Fruit fly (Drosophila melanogaster): Measurements from ENCODE around the gene Tpc1.

Gene Tpc1

DNA sequence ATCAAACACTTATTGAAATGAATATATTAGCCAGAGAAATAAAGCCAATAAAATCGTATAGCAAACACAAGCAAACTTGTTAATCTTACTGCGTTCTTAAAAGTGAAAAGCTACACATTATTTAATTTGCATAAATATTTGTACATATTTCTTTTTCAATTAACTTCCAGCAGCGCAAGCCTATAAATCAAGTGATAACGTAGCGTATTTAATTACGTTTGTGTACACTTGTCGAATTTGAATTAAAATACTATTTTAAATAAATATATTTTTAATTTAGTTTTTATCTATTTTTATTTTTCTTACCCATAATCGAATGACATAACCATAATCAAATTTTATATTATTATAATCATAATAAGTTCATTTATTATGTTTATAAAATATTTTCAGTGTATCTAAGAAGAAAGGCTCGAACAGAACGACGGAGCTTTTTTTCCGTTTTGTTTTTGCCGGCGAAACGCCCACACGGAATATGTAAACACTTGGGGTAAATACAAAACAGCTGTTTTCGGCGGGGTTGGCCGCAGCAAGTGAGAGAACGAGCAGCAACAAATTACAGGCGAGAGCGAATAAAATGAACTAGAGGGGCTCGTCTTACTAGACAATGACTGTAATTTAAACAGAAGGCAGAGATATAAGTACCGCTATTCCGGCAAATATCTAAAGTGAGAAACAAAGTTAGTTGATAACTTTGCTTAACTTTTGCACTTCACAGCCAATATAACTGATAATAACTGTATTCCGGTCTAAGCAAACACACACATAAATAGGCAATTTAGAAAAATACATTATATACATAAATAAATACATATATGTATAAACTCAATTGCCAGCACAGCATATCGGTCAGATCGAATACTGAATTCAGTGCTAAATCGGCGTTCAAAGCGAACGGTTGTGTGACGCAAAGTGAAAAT, 6.2 kb downstream of the Tpc1 start, which contains the start of gene Sodh2 (continued):
- TF ChIP-seq zfh1 (GFP tag; IDR thresholded peaks at IDR 0.05) (peak; percentile 81), CG10431 (GFP tag; optimal IDR thresholded peaks at IDR 0.05) (peak; percentile 42), jigr1 (GFP tag; IDR thresholded peaks at IDR 0.05) (no peak), Xrp1 (GFP tag; IDR thresholded peaks at IDR 0.05) (peak; percentile 54), jumu (GFP tag; optimal IDR thresholded peaks at IDR 0.05) (peak; percentile 27), Fer3 (tag; optimal IDR thresholded peaks at IDR 0.05) (peak; percentile 81), Scr (GFP tag; IDR thresholded peaks at IDR 0.05; ENCODE audit: partially characterized antibody) (no peak), disco-r (GFP tag; optimal IDR thresholded peaks at IDR 0.05) (peak; percentile 46), Camta (GFP tag; optimal IDR thresholded peaks at IDR 0.05) (peak; percentile 29), CG10267 (tag; optimal IDR thresholded peaks at IDR 0.05) (peak; percentile 75), zf30C (GFP tag; optimal IDR thresholded peaks at IDR 0.05) (peak; percentile 64), Awh (GFP tag; IDR thresholded peaks at IDR 0.05) (peak; percentile 67; the same call in 1 of the 2 replicates), CG10147 (GFP tag; optimal IDR thresholded peaks at IDR 0.05) (peak; percentile 74), CG1233 (GFP tag; optimal IDR thresholded peaks at IDR 0.05) (peak; percentile 83), Dad (GFP tag; optimal IDR thresholded peaks at IDR 0.05) (peak; percentile 24), dm (GFP tag; optimal IDR thresholded peaks at IDR 0.05) (no peak), tup (GFP tag; optimal IDR thresholded peaks at IDR 0.05) (peak; percentile 27), CG34376 (GFP tag; optimal IDR thresholded peaks at IDR 0.05) (peak; percentile 83), Hsf (GFP tag; optimal IDR thresholded peaks at IDR 0.05) (peak; percentile 67), slp2 (GFP tag; optimal IDR thresholded peaks at IDR 0.05) (peak; percentile 27), CG18764 (GFP tag; optimal IDR thresholded peaks at IDR 0.05) (peak; percentile 61), Antp (GFP tag; optimal IDR thresholded peaks at IDR 0.05) (peak; percentile 67), CG11504 (tag; optimal IDR thresholded peaks at IDR 0.05) (peak; percentile 84), hth (optimal IDR thresholded peaks at IDR 0.05) (no peak), CG12391 (tag; optimal IDR thresholded peaks at IDR 0.05) (peak; percentile 77), fru (optimal IDR thresholded peaks at IDR 0.05) (no peak), ap (GFP tag; IDR thresholded peaks at IDR 0.05) (peak; percentile 32; the same call in 1 of the 2 replicates), esg (GFP tag; conservative IDR thresholded peaks at IDR 0.05) (peak; percentile 46), ham (GFP tag; IDR thresholded peaks at IDR 0.05) (peak; percentile 34; the same call in 1 of the 2 replicates), Nf-YC (tag; optimal IDR thresholded peaks at IDR 0.05) (peak; percentile 64), tgo (GFP tag; IDR thresholded peaks at IDR 0.05) (peak; percentile 54; the same call in 1 of the 3 replicates), CG32767 (GFP tag; IDR thresholded peaks at IDR 0.05) (0 out of 2 replicates have a peak, but pooled peaks have one; percentile 36), Rx (GFP tag; IDR thresholded peaks at IDR 0.05) (no peak), lilli (GFP tag; optimal IDR thresholded peaks at IDR 0.05) (peak; percentile 83), bowl (GFP tag; IDR thresholded peaks at IDR 0.05) (no peak; the same call in 1 of the 2 replicates), run (tag; optimal IDR thresholded peaks at IDR 0.05) (peak; percentile 64), btn (GFP tag; optimal IDR thresholded peaks at IDR 0.05) (no peak), kni (GFP tag; optimal IDR thresholded peaks at IDR 0.05) (peak; percentile 18), CG14014 (GFP tag; IDR thresholded peaks at IDR 0.05) (peak; percentile 71), Eip74EF (GFP tag; optimal IDR thresholded peaks at IDR 0.05) (peak in 1 of 2 experiments; percentile 81), chm (GFP tag; IDR thresholded peaks at IDR 0.05) (peak; percentile 61; the same call in 1 of the 2 replicates), BEAF-32 (GFP tag; optimal IDR thresholded peaks at IDR 0.05) (no peak), CG15514 (GFP tag; optimal IDR thresholded peaks at IDR 0.05) (peak; percentile 85), CG12659 (GFP tag; optimal IDR thresholded peaks at IDR 0.05) (peak; percentile 85), CG12942 (GFP tag; optimal IDR thresholded peaks at IDR 0.05) (peak; percentile 32), CTCF (GFP tag; optimal IDR thresholded peaks at IDR 0.05) (peak; percentile 27), gsb (GFP tag; IDR thresholded peaks at IDR 0.05) (peak; percentile 74), nom (GFP tag; optimal IDR thresholded peaks at IDR 0.05) (peak; percentile 55), CG6689 (GFP tag; IDR thresholded peaks at IDR 0.05) (peak; percentile 70)
